Fruit fly (Drosophila melanogaster) whole organism, embryonic: Measurements from ENCODE around the gene BckdhA.

ENCODE experiments used
- Atf6 ChIP-seq: fragments of 200-800 bp; sonication (Bioruptor generic); IDR thresholded peaks from 2 replicates; pipeline ENCODE4 v1.3.6; 2022; ENCODE audit warnings: missing biosample characterization, missing genetic modification characterization
- CG10267 ChIP-seq: fragments of 200-800 bp; sonication (Bioruptor generic); optimal IDR thresholded peaks from 2 replicates; lab custom pipeline; 2018; ENCODE audit warnings: missing biosample characterization, mild to moderate bottlenecking, missing genetic modification characterization, moderate library complexity
- CG10654 ChIP-seq: fragments of 200-800 bp; sonication (Bioruptor generic); optimal IDR thresholded peaks from 2 replicates; lab custom pipeline; 2016; ENCODE audit warnings: missing biosample characterization, missing genetic modification characterization
- CG12299 ChIP-seq: fragments of 200-800 bp; sonication (Bioruptor generic); optimal IDR thresholded peaks from 2 replicates; lab custom pipeline; 2018; ENCODE audit warnings: missing biosample characterization, mild to moderate bottlenecking, missing genetic modification characterization
- CG12744 ChIP-seq: fragments of 200-800 bp; sonication (Bioruptor generic); optimal IDR thresholded peaks from 2 replicates; lab custom pipeline; 2016; ENCODE audit warnings: missing biosample characterization, missing genetic modification characterization
- CG12769 ChIP-seq: fragments of 200-800 bp; sonication (Bioruptor generic); optimal IDR thresholded peaks from 2 replicates; lab custom pipeline; 2019; ENCODE audit warnings: missing biosample characterization, mild to moderate bottlenecking, missing genetic modification characterization, moderate library complexity
- CG13775 ChIP-seq: fragments of 200-800 bp; sonication (Bioruptor generic); optimal IDR thresholded peaks from 3 replicates; lab custom pipeline; 2017; ENCODE audit warnings: missing biosample characterization, mild to moderate bottlenecking, missing genetic modification characterization
- CG13894 ChIP-seq: fragments of 200-800 bp; sonication (Bioruptor generic); optimal IDR thresholded peaks from 3 replicates; lab custom pipeline; 2018; ENCODE audit warnings: missing biosample characterization, mild to moderate bottlenecking, missing genetic modification characterization, moderate library complexity
- CG14965 ChIP-seq: fragments of 200-800 bp; sonication (Bioruptor generic); optimal IDR thresholded peaks from 2 replicates; lab custom pipeline; 2016; ENCODE audit warnings: missing biosample characterization, missing genetic modification characterization, borderline replicate concordance
- CG18619 ChIP-seq: fragments of 200-800 bp; sonication (Bioruptor generic); optimal IDR thresholded peaks from 3 replicates; lab custom pipeline; 2017; ENCODE audit warnings: missing biosample characterization, mild to moderate bottlenecking, missing genetic modification characterization
- CG2120 ChIP-seq: fragments of 200-800 bp; sonication (Bioruptor generic); optimal IDR thresholded peaks from 3 replicates; lab custom pipeline; 2016; ENCODE audit warnings: missing biosample characterization, missing genetic modification characterization
- CG2712 ChIP-seq: fragments of 200-800 bp; optimal IDR thresholded peaks from 3 replicates; lab custom pipeline; 2019; ENCODE audit warnings: missing biosample characterization, mild to moderate bottlenecking, missing genetic modification characterization, moderate library complexity
- CG30431 ChIP-seq: fragments of 200-800 bp; sonication (Bioruptor generic); optimal IDR thresholded peaks from 2 replicates; lab custom pipeline; 2017; ENCODE audit warnings: missing biosample characterization, missing genetic modification characterization
- CG32767 ChIP-seq: fragments of 200-800 bp; sonication (Bioruptor generic); IDR thresholded peaks from 2 replicates; pipeline ENCODE4 v1.3.6; 2022; ENCODE audit warnings: missing biosample characterization, missing genetic modification characterization
- CG3407 ChIP-seq: fragments of 200-800 bp; sonication (Bioruptor generic); optimal IDR thresholded peaks from 2 replicates; lab custom pipeline; 2018; ENCODE audit warnings: missing biosample characterization, mild to moderate bottlenecking, missing genetic modification characterization
- CG4730 ChIP-seq: fragments of 200-800 bp; sonication (Bioruptor generic); IDR thresholded peaks from 2 replicates; pipeline ENCODE4 v1.3.6; 2022; ENCODE audit warnings: missing biosample characterization, missing genetic modification characterization
- CG5953 ChIP-seq: fragments of 200-800 bp; sonication (Bioruptor generic); IDR thresholded peaks from 2 replicates; pipeline ENCODE4 v1.3.6; 2022; ENCODE audit warnings: missing biosample characterization, missing genetic modification characterization
- CG6254 ChIP-seq: fragments of 200-800 bp; sonication (Bioruptor generic); optimal IDR thresholded peaks from 3 replicates; lab custom pipeline; 2017; ENCODE audit warnings: mild to moderate bottlenecking, missing biosample characterization, missing genetic modification reagents, missing genetic modification characterization
- CG6689 ChIP-seq: fragments of 200-800 bp; sonication (Bioruptor generic); IDR thresholded peaks from 2 replicates; pipeline ENCODE4 v1.3.6; 2022; ENCODE audit warnings: missing biosample characterization, missing genetic modification characterization
- CG6854 ChIP-seq: fragments of 200-800 bp; sonication (Bioruptor generic); optimal IDR thresholded peaks from 3 replicates; lab custom pipeline; 2017; ENCODE audit warnings: missing biosample characterization, mild to moderate bottlenecking, missing genetic modification characterization
- CG8290 ChIP-seq, 3 experiments: fragments of 200-800 bp; sonication (Bioruptor generic); optimal IDR thresholded peaks; 2 replicates each; lab custom pipeline; 2016 to 2019; ENCODE audit warnings: missing biosample characterization in 3 of 3, missing genetic modification characterization in 3 of 3, mild to moderate bottlenecking in 2 of 3, moderate library complexity in 1 of 3
- Dad ChIP-seq: fragments of 200-800 bp; sonication (Bioruptor generic); optimal IDR thresholded peaks from 3 replicates; lab custom pipeline; 2016; ENCODE audit warnings: missing biosample characterization, missing genetic modification characterization
- Dll ChIP-seq: fragments of 200-800 bp; sonication (Bioruptor generic); IDR thresholded peaks from 4 replicates; pipeline ENCODE4 v1.3.6; 2022; ENCODE audit warnings: missing biosample characterization, missing genetic modification characterization; ENCODE audit not compliant: partially characterized antibody
- Doc3 ChIP-seq: fragments of 200-800 bp; sonication (Bioruptor generic); IDR thresholded peaks from 3 replicates; pipeline ENCODE4 v1.3.6; 2022; ENCODE audit warnings: missing biosample characterization, missing genetic modification characterization; ENCODE audit not compliant: partially characterized antibody
- Hand ChIP-seq: fragments of 200-800 bp; sonication (Bioruptor generic); optimal IDR thresholded peaks from 2 replicates; lab custom pipeline; 2017; ENCODE audit warnings: mild to moderate bottlenecking, missing biosample characterization, missing genetic modification reagents, missing genetic modification characterization
- HmgD ChIP-seq: fragments of 200-800 bp; sonication (Bioruptor generic); optimal IDR thresholded peaks from 3 replicates; lab custom pipeline; 2016; ENCODE audit warnings: missing biosample characterization, missing genetic modification characterization
- NC2β ChIP-seq: fragments of 200-800 bp; sonication (Bioruptor generic); optimal IDR thresholded peaks from 2 replicates; lab custom pipeline; 2016; ENCODE audit warnings: missing biosample characterization, missing genetic modification characterization
- NfI ChIP-seq: fragments of 200-800 bp; sonication (Bioruptor generic); optimal IDR thresholded peaks from 3 replicates; lab custom pipeline; 2018; ENCODE audit warnings: missing biosample characterization, mild to moderate bottlenecking, missing genetic modification characterization, moderate library complexity
- Pdp1 ChIP-seq, 2 experiments: fragments of 200-800 bp; sonication (Bioruptor generic); optimal IDR thresholded peaks; 3 replicates each; lab custom pipeline; 2016; ENCODE audit warnings: missing biosample characterization in 2 of 2, missing genetic modification characterization in 2 of 2, mild to moderate bottlenecking in 1 of 2, moderate library complexity in 1 of 2
- Poxn ChIP-seq: fragments of 200-800 bp; sonication (Bioruptor generic); IDR thresholded peaks from 2 replicates; pipeline ENCODE4 v1.3.6; 2022; ENCODE audit warnings: missing biosample characterization, missing genetic modification characterization
- ab ChIP-seq: fragments of 200-800 bp; sonication (Bioruptor generic); optimal IDR thresholded peaks from 2 replicates; lab custom pipeline; 2016; ENCODE audit warnings: missing biosample characterization, missing genetic modification characterization
- cas ChIP-seq: fragments of 200-800 bp; sonication (Bioruptor generic); IDR thresholded peaks from 2 replicates; pipeline ENCODE4 v1.3.6; 2022; ENCODE audit warnings: missing biosample characterization, missing genetic modification characterization
- cg ChIP-seq: fragments of 200-800 bp; sonication (Bioruptor generic); optimal IDR thresholded peaks from 3 replicates; lab custom pipeline; 2019; ENCODE audit warnings: missing biosample characterization, mild to moderate bottlenecking, missing genetic modification characterization, moderate library complexity
- ewg ChIP-seq: fragments of 200-800 bp; sonication (Bioruptor generic); optimal IDR thresholded peaks from 3 replicates; lab custom pipeline; 2017; ENCODE audit warnings: mild to moderate bottlenecking, missing biosample characterization, missing genetic modification reagents, missing genetic modification characterization
- fd64A ChIP-seq: fragments of 200-800 bp; sonication (Bioruptor generic); optimal IDR thresholded peaks from 3 replicates; lab custom pipeline; 2018; ENCODE audit warnings: missing biosample characterization, mild to moderate bottlenecking, missing genetic modification characterization
- gce ChIP-seq: fragments of 200-800 bp; sonication (Bioruptor generic); IDR thresholded peaks from 3 replicates; pipeline ENCODE4 v1.3.6; 2022; ENCODE audit warnings: missing biosample characterization, missing genetic modification characterization
- gem ChIP-seq: fragments of 200-800 bp; sonication (Bioruptor generic); optimal IDR thresholded peaks from 2 replicates; lab custom pipeline; 2019; ENCODE audit warnings: missing biosample characterization, mild to moderate bottlenecking, missing genetic modification characterization, moderate library complexity
- h ChIP-seq: fragments of >200 bp; optimal IDR thresholded peaks from 2 replicates; lab custom pipeline; 2017
- insv ChIP-seq, 2 experiments: fragments of 200-800 bp; sonication (Bioruptor generic); optimal IDR thresholded peaks; 3 replicates each; lab custom pipeline; 2016 to 2018; ENCODE audit warnings: missing biosample characterization in 2 of 2, missing genetic modification characterization in 2 of 2
- phol ChIP-seq: fragments of 200-800 bp; sonication (Bioruptor generic); optimal IDR thresholded peaks from 3 replicates; lab custom pipeline; 2018; ENCODE audit warnings: missing biosample characterization, mild to moderate bottlenecking, missing genetic modification characterization, moderate library complexity
- repo ChIP-seq: fragments of 200-800 bp; sonication (Bioruptor generic); optimal IDR thresholded peaks from 2 replicates; lab custom pipeline; 2016; ENCODE audit warnings: missing biosample characterization, missing genetic modification characterization
- row ChIP-seq: fragments of 200-800 bp; sonication (Bioruptor generic); IDR thresholded peaks from 3 replicates; pipeline ENCODE4 v1.3.6; 2022; ENCODE audit warnings: missing biosample characterization, missing genetic modification characterization
- sc ChIP-seq, 3 experiments: fragments of >200 bp in 2 of 3; fragments of 200-800 bp in 1 of 3; sonication (Bioruptor generic) in 1 of 3; optimal IDR thresholded peaks; 2 replicates in 2 of 3; 3 replicates in 1 of 3; lab custom pipeline; 2017; ENCODE audit warnings: mild to moderate bottlenecking in 1 of 3, missing biosample characterization in 1 of 3, missing genetic modification characterization in 1 of 3, missing genetic modification reagents in 1 of 3
- seq ChIP-seq: fragments of 200-800 bp; sonication (Bioruptor generic); IDR thresholded peaks from 2 replicates; pipeline ENCODE4 v1.3.6; 2022; ENCODE audit warnings: missing biosample characterization, missing genetic modification characterization
- sim ChIP-seq: fragments of 200-800 bp; sonication (Bioruptor generic); IDR thresholded peaks from 2 replicates; pipeline ENCODE4 v1.3.6; 2022; ENCODE audit warnings: missing biosample characterization, missing genetic modification characterization
- tgo ChIP-seq: fragments of 200-800 bp; sonication (Bioruptor generic); IDR thresholded peaks from 3 replicates; pipeline ENCODE4 v1.3.6; 2022; ENCODE audit warnings: missing biosample characterization, missing genetic modification characterization
- ttk ChIP-seq: fragments of 200-800 bp; sonication (Bioruptor generic); IDR thresholded peaks from 2 replicates; pipeline ENCODE4 v2.1.2; 2022; ENCODE audit warnings: missing biosample characterization, missing genetic modification characterization
- wek ChIP-seq: fragments of 200-800 bp; sonication (Bioruptor generic); optimal IDR thresholded peaks from 3 replicates; lab custom pipeline; 2018; ENCODE audit warnings: missing biosample characterization, mild to moderate bottlenecking, missing genetic modification characterization, moderate library complexity
- yki ChIP-seq: fragments of >200 bp; optimal IDR thresholded peaks from 3 replicates; lab custom pipeline; 2018
- z ChIP-seq: fragments of 200-800 bp; sonication (Bioruptor generic); IDR thresholded peaks from 3 replicates; pipeline ENCODE4 v1.3.6; 2022; ENCODE audit warnings: missing biosample characterization, missing genetic modification characterization

The BckdhA gene

dm6 chr3R:9559413-9560014 is 3.9 kb downstream of the BckdhA start, which contains the start of the genes AP-1mu and MBD-like (continued):
- TF ChIP-seq Hand (no peak), ttk (GFP tag; lab: Robert Waterston, UW) (no peak), z (no peak), CG12769 (tag; lab: Kevin White, UChicago) (no peak), ewg (GFP tag; lab: Kevin White, UChicago) (peak; percentile 58), cas (peak; percentile 29; the same call in 1 of the 2 replicates), row (GFP tag; lab: Robert Waterston, UW) (peak; percentile 85), CG6689 (GFP tag; lab: Robert Waterston, UW) (peak; percentile 68), insv (GFP tag; optimal IDR thresholded peaks at IDR 0.05; lab: Kevin White, UChicago) (peak; percentile 68 to 97), CG12299 (tag; lab: Kevin White, UChicago) (peak; percentile 29), cg (GFP tag; lab: Kevin White, UChicago) (no peak), CG2120 (GFP tag; lab: Kevin White, UChicago) (peak; percentile 86), CG2712 (peak; percentile 71), ab (GFP tag; lab: Kevin White, UChicago) (no peak), repo (no peak), h (lab: Kevin White, UChicago) (no peak), gce (GFP tag; lab: Robert Waterston, UW) (no peak), Dad (GFP tag; lab: Kevin White, UChicago) (peak; percentile 49), CG8290 (GFP tag; optimal IDR thresholded peaks at IDR 0.05; lab: Kevin White, UChicago) (peak; percentile 58), CG8290 (tag; optimal IDR thresholded peaks at IDR 0.05; lab: Kevin White, UChicago) (no peak), HmgD (GFP tag; lab: Kevin White, UChicago) (no peak), CG14965 (GFP tag; lab: Kevin White, UChicago) (no peak), fd64A (no peak), CG4730 (GFP tag; lab: Robert Waterston, UW) (peak; percentile 56), phol (tag; lab: Kevin White, UChicago) (peak; percentile 75), sim (no peak), NfI (GFP tag; lab: Kevin White, UChicago) (peak; percentile 72), Poxn (GFP tag; lab: Robert Waterston, UW) (no peak), CG10654 (peak; percentile 9), wek (GFP tag; lab: Kevin White, UChicago) (no peak), Doc3 (GFP tag; lab: Robert Waterston, UW) (no peak), gem (tag; lab: Kevin White, UChicago) (no peak), Pdp1 (GFP tag; optimal IDR thresholded peaks at IDR 0.05; lab: Kevin White, UChicago) (peak; percentile 59 to 83), sc (optimal IDR thresholded peaks at IDR 0.05; lab: Kevin White, UChicago) (no peak), sc (GFP tag; optimal IDR thresholded peaks at IDR 0.05; lab: Kevin White, UChicago) (peak; percentile 30), CG10267 (tag; lab: Kevin White, UChicago) (peak; percentile 97), CG6854 (no peak), NC2β (GFP tag; lab: Kevin White, UChicago) (peak; percentile 76), CG18619 (GFP tag; lab: Kevin White, UChicago) (peak; percentile 66), CG5953 (GFP tag; lab: Robert Waterston, UW) (no peak), Atf6 (GFP tag; lab: Robert Waterston, UW) (peak; percentile 67), yki (lab: Kevin White, UChicago) (no peak), tgo (GFP tag; lab: Robert Waterston, UW) (peak; percentile 65), CG30431 (GFP tag; lab: Kevin White, UChicago) (peak; percentile 31), CG13775 (GFP tag; lab: Kevin White, UChicago) (peak; percentile 79), CG3407 (GFP tag; lab: Kevin White, UChicago) (no peak), CG12744 (GFP tag; lab: Kevin White, UChicago) (no peak), CG6254 (GFP tag; lab: Kevin White, UChicago) (no peak), CG13894 (peak; percentile 11), Dll (GFP tag; lab: Robert Waterston, UW) (peak; percentile 61; the same call in 1 of the 4 replicates), seq (GFP tag; lab: Robert Waterston, UW) (no peak), CG32767 (GFP tag; lab: Robert Waterston, UW) (0 out of 2 replicates have a peak, but pooled peaks have one; percentile 45)
